Worm (Caenorhabditis elegans) whole organism, young adult: ENCODE results near the gene F47B8.4.

Experiments
- B0035.1 ChIP-seq: sonication (generic microtip); optimal IDR thresholded peaks from 2 replicates; lab custom pipeline; 2016; ENCODE audit warnings: missing genetic modification characterization, mild to moderate bottlenecking, missing compliant biosample characterization, missing genotype, missing genetic modification reagents
- B0336.3 ChIP-seq: fragments of 200-800 bp; sonication (Bioruptor generic); IDR thresholded peaks from 2 replicates; pipeline ENCODE4 v1.3.6; 2022; ENCODE audit warnings: missing genetic modification characterization, missing compliant biosample characterization
- D2030.7 ChIP-seq: fragments of 200-800 bp; sonication (Bioruptor generic); IDR thresholded peaks from 2 replicates; pipeline ENCODE4 v1.3.6; 2022; ENCODE audit warnings: missing genetic modification reagents, missing genetic modification characterization, missing compliant biosample characterization
- F22D6.2 ChIP-seq: sonication (generic microtip); optimal IDR thresholded peaks from 2 replicates; lab custom pipeline; 2016; ENCODE audit warnings: mild to moderate bottlenecking, missing genetic modification characterization, missing compliant biosample characterization
- F33H1.4 ChIP-seq: fragments of 200-800 bp; sonication (Bioruptor generic); IDR thresholded peaks from 2 replicates; pipeline ENCODE4 v1.3.6; 2022; ENCODE audit warnings: missing genetic modification reagents, missing genetic modification characterization, missing compliant biosample characterization
- T26A5.8 ChIP-seq: sonication (generic microtip); optimal IDR thresholded peaks from 2 replicates; lab custom pipeline; 2016; ENCODE audit warnings: missing genetic modification characterization, missing compliant biosample characterization
- ZK185.1 ChIP-seq: sonication (generic microtip); optimal IDR thresholded peaks from 2 replicates; lab custom pipeline; 2016; ENCODE audit warnings: mild to moderate bottlenecking, missing genetic modification characterization, missing compliant biosample characterization; ENCODE audit not compliant: poor library complexity, severe bottlenecking
- ama-1 ChIP-seq, 3 experiments: fragments of 150-350 bp in 1 of 3; sonication (generic microtip) in 2 of 3; optimal IDR thresholded peaks; 2 replicates each; lab custom pipeline; 2014 to 2018; ENCODE audit warnings: missing biosample characterization in 2 of 3, missing genetic modification characterization in 2 of 3, missing genetic modification reagents in 2 of 3
- aptf-3 ChIP-seq: fragments of 200-800 bp; sonication (Bioruptor generic); IDR thresholded peaks from 2 replicates; pipeline ENCODE4 v1.3.6; 2022; ENCODE audit warnings: missing genetic modification characterization, missing compliant biosample characterization
- atf-7 ChIP-seq: sonication (generic microtip); optimal IDR thresholded peaks from 2 replicates; lab custom pipeline; 2017; ENCODE audit warnings: mild to moderate bottlenecking, missing genetic modification characterization, missing compliant biosample characterization
- athp-1 ChIP-seq: sonication (generic microtip); optimal IDR thresholded peaks from 2 replicates; lab custom pipeline; 2017; ENCODE audit warnings: mild to moderate bottlenecking, missing genetic modification characterization, missing compliant biosample characterization
- attf-6 ChIP-seq: fragments of 200-800 bp; sonication (Bioruptor generic); IDR thresholded peaks from 2 replicates; pipeline ENCODE4 v1.3.6; 2022; ENCODE audit warnings: missing genetic modification reagents, missing genetic modification characterization, missing compliant biosample characterization
- cebp-1 ChIP-seq, 2 experiments: fragments of 200-800 bp in 1 of 2; sonication (Bioruptor generic) in 1 of 2; sonication (generic microtip) in 1 of 2; IDR thresholded peaks in 1 of 2; optimal IDR thresholded peaks in 1 of 2; 2 replicates each; pipeline versions ENCODE4 v1.3.6 to Lab custom; 2017 to 2022; ENCODE audit warnings: missing compliant biosample characterization in 2 of 2, missing genetic modification characterization in 2 of 2, mild to moderate bottlenecking in 1 of 2, missing genetic modification reagents in 1 of 2, moderate library complexity in 1 of 2
- ceh-27 ChIP-seq: fragments of 200-800 bp; sonication (Bioruptor generic); optimal IDR thresholded peaks from 2 replicates; lab custom pipeline; 2018; ENCODE audit warnings: mild to moderate bottlenecking, missing genetic modification characterization, moderate library complexity, missing compliant biosample characterization
- ceh-40 ChIP-seq: fragments of 200-800 bp; sonication (Bioruptor generic); IDR thresholded peaks from 2 replicates; pipeline ENCODE4 v1.3.6; 2022; ENCODE audit warnings: missing genetic modification characterization, missing compliant biosample characterization
- ceh-91 ChIP-seq: fragments of 200-800 bp; sonication (Bioruptor generic); IDR thresholded peaks from 2 replicates; pipeline ENCODE4 v1.3.6; 2022; ENCODE audit warnings: missing genetic modification reagents, missing genetic modification characterization, missing compliant biosample characterization
- die-1 ChIP-seq: sonication (generic microtip); optimal IDR thresholded peaks from 2 replicates; lab custom pipeline; 2016; ENCODE audit warnings: missing genotype, mild to moderate bottlenecking, missing genetic modification characterization, missing compliant biosample characterization
- dox-1 ChIP-seq: fragments of 200-800 bp; sonication (Bioruptor generic); IDR thresholded peaks from 2 replicates; pipeline ENCODE4 v1.3.6; 2022; ENCODE audit warnings: missing genetic modification reagents, missing genetic modification characterization, missing compliant biosample characterization
- egrh-3 ChIP-seq: fragments of 200-800 bp; sonication (Bioruptor generic); IDR thresholded peaks from 2 replicates; pipeline ENCODE4 v1.3.6; 2022; ENCODE audit warnings: missing genetic modification reagents, missing genetic modification characterization, missing compliant biosample characterization
- him-1 ChIP-seq: sonication (generic microtip); optimal IDR thresholded peaks from 2 replicates; lab custom pipeline; 2016; ENCODE audit warnings: missing genotype, missing genetic modification reagents, missing genetic modification characterization, missing compliant biosample characterization
- hmg-20 ChIP-seq: fragments of 200-800 bp; sonication (Bioruptor generic); IDR thresholded peaks from 2 replicates; pipeline ENCODE4 v1.3.6; 2022; ENCODE audit warnings: missing genetic modification reagents, missing genetic modification characterization, missing compliant biosample characterization
- lin-26 ChIP-seq: fragments of 200-800 bp; sonication (Bioruptor generic); IDR thresholded peaks from 2 replicates; pipeline ENCODE4 v1.3.6; 2022; ENCODE audit warnings: missing genetic modification reagents, missing genetic modification characterization, missing compliant biosample characterization
- lin-35 ChIP-seq, 3 experiments: fragments of 150-350 bp in 2 of 3; sonication (generic microtip) in 1 of 3; optimal IDR thresholded peaks; 2 replicates each; lab custom pipeline; 2014 to 2018; ENCODE audit warnings: missing biosample characterization in 3 of 3, missing genetic modification characterization in 3 of 3, missing genetic modification reagents in 3 of 3
- lin-54 ChIP-seq: fragments of 200-800 bp; sonication (Bioruptor generic); optimal IDR thresholded peaks from 2 replicates; lab custom pipeline; 2018; ENCODE audit warnings: mild to moderate bottlenecking, missing genetic modification characterization, missing compliant biosample characterization
- lsl-1 ChIP-seq: fragments of 200-800 bp; sonication (Bioruptor generic); optimal IDR thresholded peaks from 2 replicates; lab custom pipeline; 2018; ENCODE audit warnings: mild to moderate bottlenecking, missing genetic modification characterization, moderate library complexity, missing compliant biosample characterization
- lsy-27 ChIP-seq: sonication (generic microtip); optimal IDR thresholded peaks from 2 replicates; lab custom pipeline; 2017; ENCODE audit warnings: missing genetic modification characterization, mild to moderate bottlenecking, missing compliant biosample characterization, antibody characterized with exemption, missing genotype, borderline replicate concordance; ENCODE audit not compliant: insufficient read depth
- madf-10 ChIP-seq: sonication (generic microtip); optimal IDR thresholded peaks from 2 replicates; lab custom pipeline; 2016; ENCODE audit warnings: mild to moderate bottlenecking, missing genetic modification characterization, missing compliant biosample characterization
- madf-3 ChIP-seq: fragments of 200-800 bp; sonication (Bioruptor generic); IDR thresholded peaks from 2 replicates; pipeline ENCODE4 v1.3.6; 2022; ENCODE audit warnings: missing genetic modification reagents, missing genetic modification characterization, missing compliant biosample characterization
- madf-6 ChIP-seq: fragments of 200-800 bp; sonication (Bioruptor generic); IDR thresholded peaks from 2 replicates; pipeline ENCODE4 v1.3.6; 2022; ENCODE audit warnings: missing genetic modification reagents, missing genetic modification characterization, missing compliant biosample characterization
- nfya-2 ChIP-seq: fragments of 200-800 bp; sonication (Bioruptor generic); IDR thresholded peaks from 2 replicates; pipeline ENCODE4 v1.3.6; 2022; ENCODE audit warnings: missing genetic modification reagents, missing genetic modification characterization, missing compliant biosample characterization
- nhr-90 ChIP-seq: sonication (generic microtip); optimal IDR thresholded peaks from 2 replicates; lab custom pipeline; 2016; ENCODE audit warnings: missing genotype, mild to moderate bottlenecking, missing genetic modification characterization, missing compliant biosample characterization
- pbrm-1 ChIP-seq: fragments of 200-800 bp; sonication (Bioruptor generic); IDR thresholded peaks from 2 replicates; pipeline ENCODE4 v1.3.6; 2022; ENCODE audit warnings: missing genetic modification reagents, missing genetic modification characterization, missing compliant biosample characterization
- pha-4 ChIP-seq: fragments of 150-350 bp; sonication (generic microtip); optimal IDR thresholded peaks from 2 replicates; lab custom pipeline; 2014; ENCODE audit warnings: missing biosample characterization, missing genetic modification reagents, missing genetic modification characterization
- rcor-1 ChIP-seq: fragments of 200-800 bp; sonication (Bioruptor generic); IDR thresholded peaks from 2 replicates; pipeline ENCODE4 v1.3.6; 2022; ENCODE audit warnings: missing genetic modification reagents, missing genetic modification characterization, missing compliant biosample characterization
- rec-8 ChIP-seq, 2 experiments: sonication (generic microtip); optimal IDR thresholded peaks; 2 replicates each; lab custom pipeline; 2016; ENCODE audit warnings: mild to moderate bottlenecking in 2 of 2, missing genetic modification characterization in 2 of 2, missing genetic modification reagents in 2 of 2, missing genotype in 2 of 2, missing biosample characterization in 1 of 2, missing compliant biosample characterization in 1 of 2, moderate library complexity in 1 of 2
- repo-1 ChIP-seq: sonication (generic microtip); optimal IDR thresholded peaks from 2 replicates; lab custom pipeline; 2017; ENCODE audit warnings: mild to moderate bottlenecking, missing genetic modification characterization, missing compliant biosample characterization
- snpc-3.4 ChIP-seq: sonication (generic microtip); optimal IDR thresholded peaks from 2 replicates; lab custom pipeline; 2017; ENCODE audit warnings: missing genetic modification characterization, mild to moderate bottlenecking, missing compliant biosample characterization, antibody characterized with exemption, moderate library complexity, missing genotype, missing genetic modification reagents
- somi-1 ChIP-seq: fragments of 200-800 bp; sonication (Bioruptor generic); optimal IDR thresholded peaks from 2 replicates; lab custom pipeline; 2018; ENCODE audit warnings: mild to moderate bottlenecking, missing genetic modification characterization, missing compliant biosample characterization
- sptf-2 ChIP-seq: fragments of 200-800 bp; sonication (Bioruptor generic); optimal IDR thresholded peaks from 2 replicates; lab custom pipeline; 2018; ENCODE audit warnings: mild to moderate bottlenecking, missing genetic modification characterization, missing compliant biosample characterization
- zfh-2 ChIP-seq: fragments of 200-800 bp; sonication (Bioruptor generic); conservative IDR thresholded peaks from 2 replicates; pipeline ENCODE4 v1.3.6; 2022; ENCODE audit warnings: missing genetic modification reagents, missing genetic modification characterization, missing compliant biosample characterization
- ztf-25 ChIP-seq: fragments of 200-800 bp; sonication (Bioruptor generic); IDR thresholded peaks from 2 replicates; pipeline ENCODE4 v1.3.6; 2022; ENCODE audit warnings: missing genetic modification reagents, missing genetic modification characterization, missing compliant biosample characterization
- ztf-3 ChIP-seq: fragments of 200-800 bp; sonication (Bioruptor generic); optimal IDR thresholded peaks from 2 replicates; lab custom pipeline; 2018; ENCODE audit warnings: mild to moderate bottlenecking, missing genetic modification characterization, missing compliant biosample characterization

Gene F47B8.4

DNA sequence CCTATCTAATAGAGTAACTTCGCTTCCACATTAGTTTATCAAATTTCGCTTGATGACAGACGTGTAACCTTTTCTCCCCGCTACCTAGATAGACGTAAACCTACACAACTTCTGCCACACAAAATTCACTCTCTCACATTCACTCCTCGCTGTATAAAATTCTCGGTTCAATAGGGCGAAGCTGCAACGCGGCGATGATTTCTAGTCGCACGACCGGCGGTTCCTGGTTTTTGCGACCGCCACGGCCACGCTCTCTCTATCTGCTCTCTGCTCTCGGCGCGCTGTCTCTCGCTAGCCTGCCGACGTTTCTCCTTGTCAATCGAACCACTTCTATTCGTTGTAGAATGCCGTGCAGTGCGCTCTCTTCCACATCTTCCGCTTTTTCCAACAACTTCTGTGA, 26.5 kb upstream of the F47B8.4 start (continued):
- TF ChIP-seq sptf-2 (GFP tag; lab: Kevin White, UChicago) (no peak), cebp-1 (GFP tag; IDR thresholded peaks at IDR 0.05; lab: Robert Waterston, UW) (no peak), cebp-1 (tag; optimal IDR thresholded peaks at IDR 0.05; lab: Kevin White, UChicago) (peak; percentile 83), ZK185.1 (peak; percentile 72), egrh-3 (GFP tag; lab: Robert Waterston, UW) (peak; percentile 89), rcor-1 (GFP tag; lab: Robert Waterston, UW) (peak; percentile 51; the same call in 1 of the 2 replicates), ceh-27 (GFP tag; lab: Kevin White, UChicago) (peak; percentile 87), repo-1 (tag; lab: Kevin White, UChicago) (peak; percentile 33), dox-1 (GFP tag; lab: Robert Waterston, UW) (peak; percentile 90), lin-35 (GFP tag; optimal IDR thresholded peaks at IDR 0.05; lab: Kevin White, UChicago) (peak in 1 of 3 experiments; percentile 69), die-1 (peak; percentile 26), nfya-2 (GFP tag; lab: Robert Waterston, UW) (no peak), ama-1 (optimal IDR thresholded peaks at IDR 0.05; lab: Kevin White, UChicago) (no peak), ama-1 (GFP tag; optimal IDR thresholded peaks at IDR 0.05; lab: Kevin White, UChicago) (peak in 1 of 2 experiments; percentile 23), B0035.1 (tag; lab: Kevin White, UChicago) (peak; percentile 39), zfh-2 (GFP tag; lab: Robert Waterston, UW) (peak; percentile 99), athp-1 (tag; lab: Kevin White, UChicago) (no peak), lsy-27 (no peak), F33H1.4 (GFP tag; lab: Robert Waterston, UW) (no peak), ceh-91 (GFP tag; lab: Robert Waterston, UW) (no peak), ceh-40 (0 out of 2 replicates have a peak, but pooled peaks have one; percentile 23), nhr-90 (tag; lab: Kevin White, UChicago) (peak; percentile 80), madf-10 (tag; lab: Kevin White, UChicago) (peak; percentile 98)

DNA sequence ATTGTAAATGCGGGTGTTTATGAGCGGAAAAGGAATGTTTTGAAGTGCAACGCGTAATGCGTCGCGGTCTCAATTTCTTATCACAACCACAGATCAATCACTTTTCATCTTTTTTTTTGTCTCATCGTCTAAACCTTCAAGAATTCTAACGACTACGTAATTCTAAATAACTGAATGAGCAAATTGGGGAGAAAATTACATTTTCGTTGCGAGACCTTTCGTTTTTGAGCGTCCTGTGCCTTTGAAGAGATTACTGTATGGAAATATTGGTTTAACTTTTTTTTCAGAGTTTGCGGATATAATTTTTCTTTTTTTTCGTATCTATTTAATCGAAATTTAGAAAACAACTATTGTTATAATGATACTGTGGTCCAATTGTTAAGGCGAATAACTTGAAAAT, 26.0 kb upstream of the F47B8.4 start:
- TF ChIP-seq somi-1 (GFP tag; lab: Kevin White, UChicago) (no peak), pbrm-1 (GFP tag; lab: Robert Waterston, UW) (0 out of 2 replicates have a peak, but pooled peaks have one; percentile 19), T26A5.8 (no peak), sptf-2 (GFP tag; lab: Kevin White, UChicago) (no peak), ztf-25 (GFP tag; lab: Robert Waterston, UW) (0 out of 2 replicates have a peak, but pooled peaks have one; percentile 19), atf-7 (tag; lab: Kevin White, UChicago) (no peak), D2030.7 (GFP tag; lab: Robert Waterston, UW) (peak; percentile 13; the same call in 1 of the 2 replicates), snpc-3.4 (tag; lab: Kevin White, UChicago) (peak; percentile 25), madf-6 (GFP tag; lab: Robert Waterston, UW) (peak; percentile 62), madf-3 (GFP tag; lab: Robert Waterston, UW) (no peak), B0336.3 (GFP tag; lab: Robert Waterston, UW) (no peak; the same call in 1 of the 2 replicates), lsl-1 (GFP tag; lab: Kevin White, UChicago) (peak; percentile 63), hmg-20 (no peak), him-1 (tag; lab: Kevin White, UChicago) (no peak), lin-54 (GFP tag; lab: Kevin White, UChicago) (no peak), F33H1.4 (GFP tag; lab: Robert Waterston, UW) (peak; percentile 67), aptf-3 (GFP tag; lab: Robert Waterston, UW) (no peak), rec-8 (tag; optimal IDR thresholded peaks at IDR 0.05; lab: Kevin White, UChicago) (no peak), F22D6.2 (no peak), attf-6 (0 out of 2 replicates have a peak, but pooled peaks have one; percentile 35), lin-26 (peak; percentile 17; the same call in 1 of the 2 replicates), ztf-3 (GFP tag; lab: Kevin White, UChicago) (no peak), rcor-1 (GFP tag; lab: Robert Waterston, UW) (no peak), pha-4 (tag; lab: Kevin White, UChicago) (no peak), ceh-91 (GFP tag; lab: Robert Waterston, UW) (no peak)
